Worm (Caenorhabditis elegans): Measurements from ENCODE around the gene reps-1.
A peak's percentile ranks its signal among the peaks of the same experiment; 100 is the strongest.
"Not testable (repeated sequence)": the region's sequence is repeated elsewhere in the genome, so short reads cannot be mapped to it uniquely, and the experiment has no call there.

reps-1 gene

DNA sequence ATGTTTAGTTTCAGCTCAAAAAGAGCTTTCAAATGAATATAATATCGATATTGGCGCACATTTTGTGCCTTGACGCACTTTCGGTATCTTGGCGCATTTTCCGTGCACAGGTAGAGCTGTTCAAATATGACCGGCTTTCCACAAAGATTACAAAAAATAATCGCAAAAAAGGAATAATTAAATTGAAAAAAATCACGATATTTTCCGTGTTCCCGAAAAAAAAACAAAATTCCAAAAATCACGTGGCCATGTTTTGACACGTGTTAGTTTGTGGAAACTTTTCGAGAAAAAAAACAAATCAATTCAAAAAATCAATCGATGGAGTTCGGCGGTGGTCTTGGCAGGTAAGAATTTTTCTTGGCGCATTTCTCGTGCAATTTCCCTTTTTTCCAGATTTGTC lies 35.9 kb upstream of the reps-1 start, which contains the start of gene Y39B6A.25:
TSS of gene Y39B6A.25 (plus strand) at position 301 of the 400 bp plus-strand sequence.
- TF ChIP-seq unc-130 (GFP tag; optimal IDR thresholded peaks at IDR 0.05) (no peak), unc-62 (GFP tag; optimal IDR thresholded peaks at IDR 0.05 in 1 of 2) (peak in 1 of 2 experiments; percentile 56), unc-62 (tag; optimal IDR thresholded peaks at IDR 0.05) (no peak), daf-19 (GFP tag; conservative IDR thresholded peaks at IDR 0.05) (no peak), nhr-237 (tag; optimal IDR thresholded peaks at IDR 0.05) (no peak)

DNA sequence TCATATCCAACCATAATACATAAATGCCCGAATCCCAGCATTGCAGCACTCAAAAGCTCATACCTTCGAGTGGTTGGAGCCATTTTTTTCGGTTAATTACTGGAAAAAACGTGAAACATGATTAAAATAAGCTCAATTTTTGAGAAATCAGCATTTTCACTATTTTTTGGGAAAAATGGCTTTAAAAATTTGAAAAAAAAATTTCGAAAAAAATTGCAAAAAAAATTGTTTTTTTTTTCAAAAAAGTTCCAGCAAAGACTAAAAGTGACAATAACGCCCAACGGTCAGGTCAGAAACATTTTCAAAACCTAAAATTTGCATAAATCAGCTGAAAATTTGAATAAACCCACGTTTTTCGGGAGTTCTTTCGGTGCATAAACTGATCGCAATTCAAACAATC lies 34.4 kb upstream of the reps-1 start, which contains the start of gene Y39B6A.29:
TSS of gene Y39B6A.29 (minus strand) at position 101 of the 400 bp plus-strand sequence.
- TF ChIP-seq aly-2 (tag; optimal IDR thresholded peaks at IDR 0.05) (no peak), attf-4 (tag; optimal IDR thresholded peaks at IDR 0.05) (no peak), set-16 (GFP tag; IDR thresholded peaks at IDR 0.05) (no peak), lin-38 (GFP tag; IDR thresholded peaks at IDR 0.05) (no peak), daf-12 (tag; optimal IDR thresholded peaks at IDR 0.05) (no peak), D1046.2 (GFP tag; IDR thresholded peaks at IDR 0.05) (no peak), dpl-1 (GFP tag; optimal IDR thresholded peaks at IDR 0.05) (no peak), hif-1 (tag; optimal IDR thresholded peaks at IDR 0.05) (no peak), spr-1 (tag; optimal IDR thresholded peaks at IDR 0.05) (no peak), rbr-2 (tag; optimal IDR thresholded peaks at IDR 0.05) (no peak), lir-3 (tag; optimal IDR thresholded peaks at IDR 0.05) (no peak), ceh-62 (tag; optimal IDR thresholded peaks at IDR 0.05) (no peak), R02D3.7 (tag; optimal IDR thresholded peaks at IDR 0.05) (no peak), ztf-7 (tag; optimal IDR thresholded peaks at IDR 0.05) (no peak), nhr-76 (tag; optimal IDR thresholded peaks at IDR 0.05) (no peak), snpc-4 (tag; optimal IDR thresholded peaks at IDR 0.05) (no peak), nhr-28 (tag; optimal IDR thresholded peaks at IDR 0.05) (no peak)

DNA sequence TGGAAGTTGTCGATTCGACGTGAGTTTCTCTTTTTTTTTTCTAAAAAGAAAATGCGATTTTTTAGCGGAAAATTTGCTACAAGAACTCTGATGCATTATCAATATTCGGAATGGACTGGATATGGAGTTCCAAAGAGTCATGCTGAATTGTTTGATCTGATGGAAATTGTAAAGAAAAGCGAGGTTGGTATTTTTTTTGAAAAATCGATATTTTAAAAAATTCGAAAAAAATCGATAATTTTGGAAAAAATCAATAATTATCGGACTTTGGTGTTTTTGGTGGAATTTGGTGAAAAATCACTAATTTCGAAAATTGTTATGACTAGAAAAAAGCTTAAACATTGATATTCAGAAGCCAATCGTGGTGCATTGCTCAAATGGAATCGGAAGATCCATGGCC lies 28.9 kb upstream of the reps-1 start:
- TF ChIP-seq aha-1 (tag) (peak; percentile 68), lin-15B (tag; optimal IDR thresholded peaks at IDR 0.05) (no peak), zip-11 (GFP tag; IDR thresholded peaks at IDR 0.05) (no peak), spr-1 (tag; optimal IDR thresholded peaks at IDR 0.05) (no peak), lin-29 (GFP tag; IDR thresholded peaks at IDR 0.05) (no peak), vab-7 (GFP tag; IDR thresholded peaks at IDR 0.05) (no peak), mep-1 (tag; optimal IDR thresholded peaks at IDR 0.05) (no peak), ceh-28 (tag; optimal IDR thresholded peaks at IDR 0.05) (peak; percentile 85), rbr-2 (tag; optimal IDR thresholded peaks at IDR 0.05) (no peak)

DNA sequence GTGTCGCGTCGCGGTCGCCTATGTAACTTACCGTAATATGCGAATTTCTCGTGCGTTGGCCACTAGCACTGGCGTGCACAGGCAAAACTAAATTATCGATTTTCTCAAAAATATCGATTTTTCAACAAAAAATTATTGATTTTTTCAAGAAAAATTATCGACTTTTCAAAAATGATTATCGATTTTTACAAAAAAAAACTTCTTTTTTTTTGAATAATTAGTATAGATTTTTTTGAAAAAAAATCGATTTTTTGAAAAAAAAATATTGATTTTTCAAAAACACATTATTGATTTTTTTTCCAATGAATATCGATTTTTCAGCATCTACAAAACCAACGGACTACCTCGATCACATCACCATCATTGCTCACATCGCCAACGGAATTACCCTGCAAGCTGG lies 24.6 kb upstream of the reps-1 start:
- peak; percentile 65 for TF ChIP-seq ceh-28 (tag; optimal IDR thresholded peaks at IDR 0.05)

DNA sequence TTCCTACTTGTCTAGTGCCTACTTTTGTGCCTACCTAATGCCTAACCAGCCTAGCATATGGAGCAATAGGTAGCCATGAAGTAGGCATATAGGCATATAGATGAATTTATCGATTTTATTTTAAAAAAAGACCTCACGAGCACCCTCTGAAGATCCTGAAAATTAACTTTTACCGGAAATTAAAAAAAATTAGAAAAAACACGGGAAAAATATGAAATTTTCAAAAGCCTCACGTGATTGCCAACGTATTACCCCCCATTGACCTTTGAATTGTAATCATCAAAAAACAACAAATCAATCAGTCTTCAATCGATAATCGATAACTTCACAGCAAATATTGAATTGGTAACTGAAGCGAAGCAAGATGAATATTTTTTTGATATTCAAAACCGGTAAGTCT lies 24.0 kb upstream of the reps-1 start, which contains the start of gene Y39B6A.30:
TSS of gene Y39B6A.30 (plus strand) at position 301 of the 400 bp plus-strand sequence.
- not testable (repeated sequence) for TF ChIP-seq dve-1 (tag; optimal IDR thresholded peaks at IDR 0.05; ENCODE audit: insufficient read depth); unc-62 (GFP tag; optimal IDR thresholded peaks at IDR 0.05 in 1 of 2); unc-62 (tag; optimal IDR thresholded peaks at IDR 0.05); F37D6.2 (tag; optimal IDR thresholded peaks at IDR 0.05)

DNA sequence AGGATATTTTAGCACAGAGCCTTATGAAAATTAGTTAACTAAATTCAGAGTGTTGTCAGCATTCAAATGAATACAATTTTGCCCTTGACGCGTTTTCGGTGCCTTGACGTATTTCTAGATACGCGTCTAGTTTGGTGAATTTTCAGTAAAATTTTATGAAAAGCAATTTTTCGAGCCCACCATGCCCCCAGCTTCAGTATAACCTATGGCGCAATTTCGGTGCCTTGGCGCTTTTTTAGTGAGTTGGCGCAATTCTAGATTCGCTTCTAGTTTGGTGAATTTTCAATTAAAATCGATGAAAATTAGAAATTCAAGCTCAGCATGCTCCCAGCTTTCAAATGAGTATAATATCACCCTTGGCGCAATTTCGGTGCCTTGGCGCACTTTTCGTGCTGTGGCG lies 22.9 kb upstream of the reps-1 start:
- no peak for TF ChIP-seq zip-2 (tag; optimal IDR thresholded peaks at IDR 0.05)
- TF ChIP-seq Y48G9A.11 (GFP tag; IDR thresholded peaks at IDR 0.05) = no peak
- peak; percentile 28 for TF ChIP-seq aha-1 (tag)
- TF ChIP-seq unc-62 (GFP tag; optimal IDR thresholded peaks at IDR 0.05 in 1 of 2) = peak in 1 of 2 experiments; percentile 92
- TF ChIP-seq unc-62 (tag; optimal IDR thresholded peaks at IDR 0.05) = no peak
- no peak for TF ChIP-seq T20F7.1 (GFP tag; optimal IDR thresholded peaks at IDR 0.05)
- TF ChIP-seq nhr-111 (GFP tag; optimal IDR thresholded peaks at IDR 0.05) = no peak
- no peak for TF ChIP-seq ctbp-1 (GFP tag; IDR thresholded peaks at IDR 0.05)
- TF ChIP-seq lim-7 (GFP tag; IDR thresholded peaks at IDR 0.05) = no peak
- no peak for TF ChIP-seq saeg-2 (GFP tag; IDR thresholded peaks at IDR 0.05)
- no peak for TF ChIP-seq ceh-20 (GFP tag; IDR thresholded peaks at IDR 0.05)
- no peak for TF ChIP-seq dmd-9 (GFP tag; IDR thresholded peaks at IDR 0.05)
- TF ChIP-seq pha-4 (GFP tag; IDR thresholded peaks at IDR 0.05) = no peak
- no peak for TF ChIP-seq pha-4 (tag; optimal IDR thresholded peaks at IDR 0.05)
- no peak for TF ChIP-seq F26F4.8 (GFP tag; conservative IDR thresholded peaks at IDR 0.05)
- no peak for TF ChIP-seq ztf-7 (tag; optimal IDR thresholded peaks at IDR 0.05)
